Fruit fly (Drosophila melanogaster): ENCODE data around the gene CG5056.

CG5056 gene

DNA sequence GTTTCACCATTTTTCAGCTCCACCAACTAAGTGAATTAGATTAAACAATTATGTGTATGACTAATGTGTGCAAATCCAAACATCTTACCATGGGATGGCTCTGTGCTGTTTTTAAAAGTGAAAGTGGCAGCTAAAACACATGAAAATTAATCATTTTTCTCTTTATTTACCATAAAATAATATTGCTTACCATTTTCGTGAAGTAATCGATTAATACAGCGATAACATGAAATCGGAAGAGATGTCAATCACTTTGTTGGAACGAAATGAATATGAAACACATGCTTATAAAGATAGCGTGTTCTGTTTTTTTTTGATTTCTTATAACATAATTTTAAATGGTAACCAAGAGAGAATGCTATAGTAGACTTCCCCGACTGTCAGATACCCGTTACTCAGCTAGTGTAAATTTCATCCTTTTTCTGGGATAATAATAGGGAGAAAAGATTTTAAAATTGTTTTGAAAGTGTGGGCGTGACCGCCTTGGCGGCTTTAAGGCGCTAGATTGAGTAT is 37.4 kb downstream of the CG5056 start:
- peak; percentile 39 for TF ChIP-seq bab1 (GFP tag; optimal IDR thresholded peaks at IDR 0.05)
- TF ChIP-seq pad (GFP tag; optimal IDR thresholded peaks at IDR 0.05) = no peak
- no peak for TF ChIP-seq Crg-1 (GFP tag; optimal IDR thresholded peaks at IDR 0.05)
- TF ChIP-seq Mnt (GFP tag; optimal IDR thresholded peaks at IDR 0.05) = no peak
- TF ChIP-seq CG12768 (GFP tag; optimal IDR thresholded peaks at IDR 0.05) = no peak
- no peak for TF ChIP-seq cnc (optimal IDR thresholded peaks at IDR 0.05)
- TF ChIP-seq CG11617 (GFP tag; optimal IDR thresholded peaks at IDR 0.05) = no peak
- peak; percentile 86 for TF ChIP-seq kay (GFP tag; ENCODE audit: borderline replicate concordance)
- no peak for TF ChIP-seq CG7045 (GFP tag; optimal IDR thresholded peaks at IDR 0.05)
- no peak for TF ChIP-seq CG5204 (GFP tag; optimal IDR thresholded peaks at IDR 0.05)
- no peak for TF ChIP-seq CG14711 (tag; optimal IDR thresholded peaks at IDR 0.05)
- TF ChIP-seq CG7101 (tag; optimal IDR thresholded peaks at IDR 0.05) = no peak

DNA sequence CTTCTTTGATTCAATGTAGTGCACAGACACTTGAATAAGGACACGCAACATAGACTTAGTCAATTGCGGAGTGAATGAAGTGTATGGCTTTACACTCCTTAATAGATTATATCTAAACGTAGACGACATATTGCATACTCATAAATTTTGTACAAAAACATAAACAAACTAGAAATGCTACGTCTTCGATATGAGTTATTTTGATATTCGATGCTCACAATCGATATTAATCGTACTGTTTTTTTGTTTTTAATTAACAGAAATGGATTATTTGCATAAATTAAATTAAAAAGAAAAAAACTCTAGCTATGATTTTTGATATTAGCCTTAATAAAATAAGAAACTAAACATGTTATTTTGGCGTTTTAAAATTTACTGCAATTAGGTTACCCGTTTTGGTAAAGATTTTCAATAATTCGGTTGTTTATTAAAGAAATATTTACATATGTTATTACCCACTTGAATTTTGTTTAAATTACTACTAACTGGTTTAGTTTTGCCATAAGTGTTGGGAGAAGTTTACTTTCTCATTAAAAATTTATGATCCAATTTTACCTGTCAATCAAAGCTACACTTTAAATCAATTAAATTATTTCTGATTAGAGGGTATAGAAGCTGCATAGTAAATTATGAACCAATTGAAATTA is 38.6 kb downstream of the CG5056 start, which contains the start of the genes CG17768, LSm-4 and Ir31a:
Gene CG17768 (minus strand): TSS at position 196 of the 647 bp plus-strand sequence.
Gene LSm-4 (minus strand): TSS at position 196 of the 647 bp plus-strand sequence.
Gene Ir31a (plus strand): TSS at position 558 of the 647 bp plus-strand sequence.
- no peak for TF ChIP-seq toe (GFP tag; optimal IDR thresholded peaks at IDR 0.05)
- no peak for TF ChIP-seq Clk (GFP tag; optimal IDR thresholded peaks at IDR 0.05)
- TF ChIP-seq Mnt (GFP tag; optimal IDR thresholded peaks at IDR 0.05) = no peak
- no peak for TF ChIP-seq cnc (optimal IDR thresholded peaks at IDR 0.05)
- no peak for TF ChIP-seq CG33017 (tag; optimal IDR thresholded peaks at IDR 0.05)
- TF ChIP-seq Crg-1 (GFP tag; optimal IDR thresholded peaks at IDR 0.05) = no peak
- no peak for TF ChIP-seq pad (GFP tag; optimal IDR thresholded peaks at IDR 0.05)
- no peak for TF ChIP-seq Hr96 (GFP tag; optimal IDR thresholded peaks at IDR 0.05)
- TF ChIP-seq kay (GFP tag; ENCODE audit: borderline replicate concordance) = no peak
- no peak for TF ChIP-seq CG12768 (GFP tag; optimal IDR thresholded peaks at IDR 0.05)

- peak; percentile 90 for TF ChIP-seq Mnt (GFP tag; optimal IDR thresholded peaks at IDR 0.05)
- peak; percentile 64 for TF ChIP-seq pad (GFP tag; optimal IDR thresholded peaks at IDR 0.05)
- TF ChIP-seq CG5204 (GFP tag; optimal IDR thresholded peaks at IDR 0.05) = no peak
- peak; percentile 54 for TF ChIP-seq kay (GFP tag; ENCODE audit: borderline replicate concordance)
- TF ChIP-seq Crg-1 (GFP tag; optimal IDR thresholded peaks at IDR 0.05) = peak; percentile 83
- peak; percentile 83 for TF ChIP-seq CG1620 (GFP tag; optimal IDR thresholded peaks at IDR 0.05)
- TF ChIP-seq CG12768 (GFP tag; optimal IDR thresholded peaks at IDR 0.05) = peak; percentile 80
- TF ChIP-seq CG33017 (tag; optimal IDR thresholded peaks at IDR 0.05) = peak; percentile 59
- TF ChIP-seq bab1 (GFP tag; optimal IDR thresholded peaks at IDR 0.05) = peak; percentile 73
- TF ChIP-seq ovo (GFP tag; optimal IDR thresholded peaks at IDR 0.05) = no peak
- peak; percentile 86 for TF ChIP-seq CG11617 (GFP tag; optimal IDR thresholded peaks at IDR 0.05)
- peak; percentile 74 for TF ChIP-seq Clk (GFP tag; optimal IDR thresholded peaks at IDR 0.05)
- TF ChIP-seq Hr96 (GFP tag; optimal IDR thresholded peaks at IDR 0.05) = no peak
- peak; percentile 60 for TF ChIP-seq CG14711 (tag; optimal IDR thresholded peaks at IDR 0.05)
- TF ChIP-seq tj (GFP tag; optimal IDR thresholded peaks at IDR 0.05) = peak; percentile 53
- TF ChIP-seq toe (GFP tag; optimal IDR thresholded peaks at IDR 0.05) = no peak
- no peak for TF ChIP-seq cnc (optimal IDR thresholded peaks at IDR 0.05)
- TF ChIP-seq CG7045 (GFP tag; optimal IDR thresholded peaks at IDR 0.05) = peak; percentile 80
- TF ChIP-seq CG7101 (tag; optimal IDR thresholded peaks at IDR 0.05) = peak; percentile 87
- no peak for TF ChIP-seq cic (GFP tag; optimal IDR thresholded peaks at IDR 0.05)
Measured at dm6 chr2L:10408122-10408576, 41.7 kb downstream of the CG5056 start, which contains the start of the genes Ip259 and RpS27A. Gene Ip259, plus strand, starts transcription at chr2L:10408352. Gene RpS27A, plus strand, starts transcription at chr2L:10408352.

DNA sequence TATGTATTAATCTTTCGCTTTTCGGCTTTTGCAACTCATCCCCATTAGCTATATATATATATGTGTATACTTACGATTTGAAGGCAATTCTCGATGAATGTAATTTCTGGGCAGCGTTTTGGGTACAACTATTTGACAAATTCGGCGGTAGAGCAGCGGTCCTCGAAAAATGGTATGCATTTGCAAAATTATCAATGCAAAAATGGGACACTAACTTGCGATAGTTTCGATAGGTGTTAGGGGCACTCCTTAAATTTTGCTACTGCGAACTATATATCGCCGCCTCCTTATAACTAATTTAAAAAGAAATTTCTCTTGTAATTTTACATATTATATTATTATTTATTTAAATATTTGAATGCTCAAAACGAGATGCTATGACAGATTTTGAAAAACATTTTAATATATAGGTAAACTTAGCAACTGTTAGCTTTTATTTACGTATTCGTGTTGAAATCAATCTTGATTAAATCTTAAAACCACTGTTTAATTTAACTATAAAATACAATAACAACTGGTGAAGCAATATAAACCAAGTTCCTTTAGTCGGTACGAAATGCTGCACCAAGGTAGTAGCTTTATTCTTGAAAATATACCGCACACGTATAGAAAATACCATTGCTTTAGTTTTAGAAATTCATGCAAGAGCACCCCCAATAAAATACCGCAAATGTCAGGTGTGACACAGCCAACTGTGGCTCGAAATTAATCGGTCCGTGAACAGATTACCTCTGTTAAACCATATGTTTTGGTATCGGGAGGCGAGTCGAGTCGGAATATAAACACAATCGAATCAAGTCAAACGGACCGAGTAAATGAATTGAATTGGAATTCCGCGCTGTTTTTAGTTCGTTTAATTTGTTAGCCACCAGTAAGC is 47.0 kb downstream of the CG5056 start, which contains the start of the genes CG5355 and Klp31E:
Gene CG5355 (minus strand): TSS at position 213 of the 877 bp plus-strand sequence.
Gene Klp31E (plus strand): TSS at position 767 of the 877 bp plus-strand sequence.
- TF ChIP-seq Clk (GFP tag; optimal IDR thresholded peaks at IDR 0.05) = peak; percentile 31
- peak; percentile 41 for TF ChIP-seq CG33017 (tag; optimal IDR thresholded peaks at IDR 0.05)
- TF ChIP-seq toe (GFP tag; optimal IDR thresholded peaks at IDR 0.05) = no peak
- TF ChIP-seq Hr96 (GFP tag; optimal IDR thresholded peaks at IDR 0.05) = no peak
- no peak for TF ChIP-seq cic (GFP tag; optimal IDR thresholded peaks at IDR 0.05)
- TF ChIP-seq Mnt (GFP tag; optimal IDR thresholded peaks at IDR 0.05) = peak; percentile 33
- TF ChIP-seq kay (GFP tag; ENCODE audit: borderline replicate concordance) = no peak
- peak; percentile 78 for TF ChIP-seq CG11617 (GFP tag; optimal IDR thresholded peaks at IDR 0.05)
- TF ChIP-seq bab1 (GFP tag; optimal IDR thresholded peaks at IDR 0.05) = no peak
- peak; percentile 64 for TF ChIP-seq CG7045 (GFP tag; optimal IDR thresholded peaks at IDR 0.05)
- TF ChIP-seq pad (GFP tag; optimal IDR thresholded peaks at IDR 0.05) = peak; percentile 52
- no peak for TF ChIP-seq ovo (GFP tag; optimal IDR thresholded peaks at IDR 0.05)
- TF ChIP-seq CG1620 (GFP tag; optimal IDR thresholded peaks at IDR 0.05) = peak; percentile 46
- TF ChIP-seq tj (GFP tag; optimal IDR thresholded peaks at IDR 0.05) = peak; percentile 39
- peak; percentile 61 for TF ChIP-seq CG12768 (GFP tag; optimal IDR thresholded peaks at IDR 0.05)
- TF ChIP-seq CG14711 (tag; optimal IDR thresholded peaks at IDR 0.05) = peak; percentile 47
- TF ChIP-seq CG5204 (GFP tag; optimal IDR thresholded peaks at IDR 0.05) = no peak
- no peak for TF ChIP-seq Crg-1 (GFP tag; optimal IDR thresholded peaks at IDR 0.05)
- peak; percentile 60 for TF ChIP-seq CG7101 (tag; optimal IDR thresholded peaks at IDR 0.05)
- peak in 1 of 2 experiments; percentile 37 for TF ChIP-seq cnc (optimal IDR thresholded peaks at IDR 0.05)

Measured in whole organism, adult.